Worm (Caenorhabditis elegans) whole organism, L3 larva: ENCODE measurements around the gene ZK930.2.

Experiments used
- aly-2 ChIP-seq: fragments of 150-350 bp; optimal IDR thresholded peaks from 2 replicates; lab custom pipeline; 2014; ENCODE audit warnings: missing biosample characterization, missing genetic modification characterization
- lin-39 ChIP-seq: fragments of 150-350 bp; optimal IDR thresholded peaks from 2 replicates; lab custom pipeline; 2018; ENCODE audit warnings: missing biosample characterization, missing genetic modification reagents, missing genetic modification characterization
- nhr-11 ChIP-seq: fragments of 150-350 bp; optimal IDR thresholded peaks from 2 replicates; lab custom pipeline; 2014; ENCODE audit warnings: missing biosample characterization, missing genetic modification characterization
- tbx-2 ChIP-seq: sonication (generic microtip); optimal IDR thresholded peaks from 2 replicates; lab custom pipeline; 2016; ENCODE audit warnings: mild to moderate bottlenecking, missing genetic modification characterization, missing compliant biosample characterization
- unc-39 ChIP-seq: sonication (generic microtip); optimal IDR thresholded peaks from 4 replicates; lab custom pipeline; 2017; ENCODE audit warnings: missing biosample characterization, missing genetic modification characterization

- no peak for TF ChIP-seq nhr-11 (tag; lab: Kevin White, UChicago)
- TF ChIP-seq unc-39 (tag; lab: Kevin White, UChicago), result no peak
- TF ChIP-seq lin-39 (tag; lab: Kevin White, UChicago), result no peak
- no peak for TF ChIP-seq tbx-2
- no peak for TF ChIP-seq aly-2
Observed at ce11 chrII:11928752-11929151, 35.5 kb upstream of the ZK930.2 start.
